Worm (Caenorhabditis elegans) whole organism, L4 larva: ENCODE results near the gene rabx-5.

Source experiments
- D1046.2 ChIP-seq: fragments of 200-800 bp; sonication (Bioruptor generic); IDR thresholded peaks from 2 replicates; pipeline ENCODE4 v1.3.6; 2022; ENCODE audit warnings: missing genetic modification characterization, missing compliant biosample characterization
- F26F4.8 ChIP-seq: fragments of 200-800 bp; sonication (Bioruptor generic); conservative IDR thresholded peaks from 2 replicates; pipeline ENCODE4 v1.3.6; 2022; ENCODE audit warnings: missing genetic modification characterization, missing compliant biosample characterization
- F44E2.7 ChIP-seq: fragments of 200-800 bp; sonication (Bioruptor generic); IDR thresholded peaks from 2 replicates; pipeline ENCODE4 v2.1.2; 2022; ENCODE audit warnings: missing genetic modification characterization, missing compliant biosample characterization
- Y5F2A.4 ChIP-seq: fragments of 200-800 bp; sonication (Bioruptor generic); optimal IDR thresholded peaks from 2 replicates; lab custom pipeline; 2018; ENCODE audit warnings: mild to moderate bottlenecking, missing genetic modification characterization, missing compliant biosample characterization
- Y75B8A.6 ChIP-seq: fragments of 200-800 bp; sonication (Bioruptor generic); IDR thresholded peaks from 2 replicates; pipeline ENCODE4 v1.3.6; 2022; ENCODE audit warnings: missing genetic modification reagents, missing genetic modification characterization, missing compliant biosample characterization
- ZK337.2 ChIP-seq: fragments of 200-800 bp; sonication (Bioruptor generic); IDR thresholded peaks from 2 replicates; pipeline ENCODE4 v1.3.6; 2022; ENCODE audit warnings: missing genetic modification reagents, missing genetic modification characterization, missing compliant biosample characterization
- aha-1 ChIP-seq: fragments of 150-350 bp; peaks from one replicate; lab custom pipeline; 2014; ENCODE audit warnings: missing biosample characterization, missing genetic modification characterization
- ceh-44 ChIP-seq: fragments of 200-800 bp; sonication (Bioruptor generic); IDR thresholded peaks from 2 replicates; pipeline ENCODE4 v1.3.6; 2022; ENCODE audit warnings: missing genetic modification reagents, missing genetic modification characterization, missing compliant biosample characterization
- ceh-82 ChIP-seq: sonication (generic microtip); optimal IDR thresholded peaks from 2 replicates; lab custom pipeline; 2017; ENCODE audit warnings: missing biosample characterization, missing genetic modification characterization
- ctbp-1 ChIP-seq: fragments of 200-800 bp; sonication (Bioruptor generic); IDR thresholded peaks from 2 replicates; pipeline ENCODE4 v1.3.6; 2022; ENCODE audit warnings: missing genetic modification reagents, missing genetic modification characterization, missing compliant biosample characterization
- daf-19 ChIP-seq: fragments of 200-800 bp; sonication (Bioruptor generic); conservative IDR thresholded peaks from 2 replicates; pipeline ENCODE4 v1.3.6; 2022; ENCODE audit warnings: missing genetic modification characterization, missing compliant biosample characterization
- dmd-6 ChIP-seq: fragments of 200-800 bp; sonication (Bioruptor generic); IDR thresholded peaks from 2 replicates; pipeline ENCODE4 v1.3.6; 2022; ENCODE audit warnings: missing genetic modification reagents, missing genetic modification characterization, missing compliant biosample characterization
- dmd-8 ChIP-seq: fragments of 200-800 bp; sonication (Bioruptor generic); IDR thresholded peaks from 2 replicates; pipeline ENCODE4 v1.3.6; 2022; ENCODE audit warnings: missing genetic modification characterization, missing compliant biosample characterization
- dve-1 ChIP-seq: sonication (generic microtip); optimal IDR thresholded peaks from 2 replicates; lab custom pipeline; 2017; ENCODE audit warnings: antibody characterized with exemption, mild to moderate bottlenecking, missing genetic modification characterization, missing compliant biosample characterization; ENCODE audit not compliant: insufficient read depth
- fos-1 ChIP-seq: fragments of 150-350 bp; optimal IDR thresholded peaks from 2 replicates; lab custom pipeline; 2014; ENCODE audit warnings: missing biosample characterization, missing genetic modification characterization
- hlh-11 ChIP-seq: fragments of 200-800 bp; sonication (Bioruptor generic); optimal IDR thresholded peaks from 2 replicates; lab custom pipeline; 2018; ENCODE audit warnings: mild to moderate bottlenecking, missing genetic modification characterization, missing compliant biosample characterization
- jun-1 ChIP-seq: fragments of 150-350 bp; optimal IDR thresholded peaks from 2 replicates; lab custom pipeline; 2014; ENCODE audit warnings: missing biosample characterization, missing genetic modification reagents, missing genetic modification characterization
- lim-7 ChIP-seq: fragments of 200-800 bp; sonication (Bioruptor generic); IDR thresholded peaks from 2 replicates; pipeline ENCODE4 v1.3.6; 2022; ENCODE audit warnings: missing genetic modification characterization, missing compliant biosample characterization
- lin-1 ChIP-seq: fragments of 200-800 bp; sonication (Bioruptor generic); IDR thresholded peaks from 2 replicates; pipeline ENCODE4 v1.3.6; 2022; ENCODE audit warnings: missing genetic modification reagents, missing genetic modification characterization, missing compliant biosample characterization
- lin-38 ChIP-seq: fragments of 200-800 bp; sonication (Bioruptor generic); IDR thresholded peaks from 2 replicates; pipeline ENCODE4 v1.3.6; 2022; ENCODE audit warnings: missing genetic modification reagents, missing genetic modification characterization, missing compliant biosample characterization
- lsy-2 ChIP-seq, 2 experiments: fragments of 150-350 bp in 1 of 2; sonication (generic microtip) in 1 of 2; optimal IDR thresholded peaks; 2 replicates each; lab custom pipeline; 2014 to 2017; ENCODE audit warnings: missing biosample characterization in 2 of 2, missing genetic modification characterization in 2 of 2
- mes-2 ChIP-seq: sonication (generic microtip); optimal IDR thresholded peaks from 2 replicates; lab custom pipeline; 2016; ENCODE audit warnings: missing genotype, mild to moderate bottlenecking, missing genetic modification characterization, missing compliant biosample characterization; ENCODE audit not compliant: poor library complexity, severe bottlenecking
- nhr-11 ChIP-seq: fragments of 150-350 bp; optimal IDR thresholded peaks from 2 replicates; lab custom pipeline; 2014; ENCODE audit warnings: missing biosample characterization, missing genetic modification characterization
- nhr-25 ChIP-seq: sonication (generic microtip); optimal IDR thresholded peaks from 2 replicates; lab custom pipeline; 2017; ENCODE audit warnings: missing genetic modification characterization, mild to moderate bottlenecking, missing compliant biosample characterization, antibody characterized with exemption, moderate library complexity, borderline replicate concordance; ENCODE audit not compliant: insufficient read depth
- pha-4 ChIP-seq, 2 experiments: fragments of 150-350 bp in 1 of 2; fragments of 200-800 bp in 1 of 2; sonication (Bioruptor generic) in 1 of 2; IDR thresholded peaks in 1 of 2; optimal IDR thresholded peaks in 1 of 2; 2 replicates each; pipeline versions ENCODE4 v1.3.6 to Lab custom; 2014 to 2022; ENCODE audit warnings: missing genetic modification characterization in 2 of 2, missing genetic modification reagents in 2 of 2, missing biosample characterization in 1 of 2, missing compliant biosample characterization in 1 of 2
- php-3 ChIP-seq: fragments of 200-800 bp; sonication (Bioruptor generic); IDR thresholded peaks from 2 replicates; pipeline ENCODE4 v1.3.6; 2022; ENCODE audit warnings: missing genetic modification reagents, missing genetic modification characterization, missing compliant biosample characterization
- rbr-2 ChIP-seq: sonication (generic microtip); optimal IDR thresholded peaks from 2 replicates; lab custom pipeline; 2016; ENCODE audit warnings: missing genotype, missing genetic modification characterization, missing compliant biosample characterization
- snpc-4 ChIP-seq: fragments of 150-350 bp; optimal IDR thresholded peaks from 2 replicates; lab custom pipeline; 2014; ENCODE audit warnings: missing biosample characterization, missing genetic modification characterization
- spr-3 ChIP-seq: fragments of 200-800 bp; sonication (Bioruptor generic); optimal IDR thresholded peaks from 2 replicates; lab custom pipeline; 2018; ENCODE audit warnings: mild to moderate bottlenecking, missing genetic modification characterization, missing compliant biosample characterization
- tra-1 ChIP-seq: fragments of 200-800 bp; sonication (Bioruptor generic); IDR thresholded peaks from 2 replicates; pipeline ENCODE4 v1.3.6; 2022; ENCODE audit warnings: missing genetic modification reagents, missing genetic modification characterization, missing compliant biosample characterization
- unc-130 ChIP-seq: sonication (generic microtip); optimal IDR thresholded peaks from 2 replicates; lab custom pipeline; 2016; ENCODE audit warnings: missing genetic modification reagents, missing genetic modification characterization, missing compliant biosample characterization
- unc-62 ChIP-seq, 3 experiments: fragments of 150-350 bp in 1 of 3; sonication (generic microtip); optimal IDR thresholded peaks in 2 of 3; peaks in 1 of 3; 1 replicate in 1 of 3; 2 replicates in 2 of 3; lab custom pipeline; 2014 to 2017; ENCODE audit warnings: missing biosample characterization in 3 of 3, missing genetic modification characterization in 3 of 3, missing genetic modification reagents in 3 of 3, missing genotype in 1 of 3
- zip-2 ChIP-seq: fragments of 150-350 bp; optimal IDR thresholded peaks from 2 replicates; lab custom pipeline; 2014; ENCODE audit warnings: missing biosample characterization, missing genetic modification characterization
- ztf-7 ChIP-seq: fragments of 150-350 bp; optimal IDR thresholded peaks from 2 replicates; lab custom pipeline; 2014; ENCODE audit warnings: missing biosample characterization, missing genetic modification characterization

Gene rabx-5

DNA sequence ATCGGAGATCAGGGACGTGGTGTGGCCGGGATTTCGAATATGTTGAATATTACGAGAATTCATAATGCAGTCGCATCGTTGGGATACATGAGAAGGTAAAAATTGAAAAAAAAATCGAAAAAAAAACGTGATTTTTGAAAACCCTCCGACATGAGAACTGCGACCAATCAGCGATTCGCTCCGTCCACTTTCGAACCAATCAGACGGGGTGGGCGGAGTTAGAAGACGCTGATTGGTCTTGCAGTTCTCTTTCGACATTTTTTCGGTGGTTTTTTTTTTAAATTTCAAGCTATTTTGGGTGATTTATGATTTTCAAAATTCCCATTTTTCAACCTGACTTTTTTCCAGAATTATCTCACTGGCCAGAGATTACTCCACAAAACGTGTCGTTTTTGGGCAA, 35.9 kb upstream of the rabx-5 start:
- TF ChIP-seq ZK337.2 (GFP tag; lab: Robert Waterston, UW), result no peak
- TF ChIP-seq dmd-8 (GFP tag; lab: Robert Waterston, UW), result no peak
- no peak for TF ChIP-seq hlh-11 (tag; lab: Kevin White, UChicago)
- no peak for TF ChIP-seq lin-1 (GFP tag; lab: Robert Waterston, UW)
- no peak for TF ChIP-seq Y5F2A.4 (GFP tag; lab: Kevin White, UChicago)
- TF ChIP-seq lsy-2 (tag; optimal IDR thresholded peaks at IDR 0.05; lab: Kevin White, UChicago), result no peak
- no peak for TF ChIP-seq lim-7 (GFP tag; lab: Robert Waterston, UW)
- no peak for TF ChIP-seq zip-2 (tag; lab: Kevin White, UChicago)
- TF ChIP-seq, all 104 proteins: peak for 0

DNA sequence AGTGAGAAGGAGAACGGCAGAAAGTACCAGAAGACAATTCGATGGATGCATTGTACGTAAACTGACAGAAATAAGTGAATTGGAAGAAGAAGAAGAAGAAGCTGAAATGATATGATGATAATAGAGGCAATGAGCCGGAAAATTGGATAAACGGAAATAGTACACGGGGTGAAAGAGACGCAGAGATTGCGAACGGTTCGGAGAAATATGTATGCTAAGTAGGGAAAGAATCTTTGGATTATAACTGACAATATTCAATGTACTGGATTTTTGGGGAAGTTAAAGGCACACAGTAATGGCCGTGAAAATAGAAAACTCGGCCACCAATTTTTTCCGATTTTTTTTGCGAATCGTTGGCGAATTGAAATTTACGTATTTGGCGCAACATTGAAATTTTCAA, 29.8 kb upstream of the rabx-5 start, which contains the start of gene Y45F3A.4:
Y45F3A.4 (minus strand) TSS at position 101 of the 400 bp plus-strand sequence.
- TF ChIP-seq tra-1 (GFP tag; lab: Robert Waterston, UW) (0 out of 2 replicates have a peak, but pooled peaks have one; percentile 8), dmd-6 (no peak)
- TF ChIP-seq, all 104 proteins: peak for 1

ce11 chrIII:10576316-10576715, 28.8 kb upstream of the rabx-5 start:
- 0 out of 2 replicates have a peak, but pooled peaks have one; percentile 24 for TF ChIP-seq lin-38 (GFP tag; lab: Robert Waterston, UW)

DNA sequence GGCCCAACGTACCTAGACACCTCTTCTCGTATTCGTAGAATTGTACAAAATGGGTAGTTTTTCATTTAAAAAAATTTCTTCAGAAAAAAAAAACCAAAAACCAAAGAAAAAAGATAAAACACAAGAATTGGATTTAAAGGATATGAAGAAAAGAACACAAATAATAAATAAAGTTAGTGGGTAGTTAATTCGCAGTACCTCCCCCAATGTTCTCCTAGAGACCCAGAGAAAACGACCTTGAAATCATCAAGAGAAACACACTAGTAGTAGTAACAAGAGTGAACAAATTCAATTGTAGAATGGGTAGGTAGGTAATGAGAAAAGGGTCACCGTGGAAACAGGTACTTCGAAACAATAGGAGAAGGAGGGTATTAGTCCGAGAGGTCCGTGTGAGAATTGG, 27.4 kb upstream of the rabx-5 start:
- TF ChIP-seq unc-62 (GFP tag; optimal IDR thresholded peaks at IDR 0.05 in 1 of 2; lab: Kevin White, UChicago) (peak in 1 of 2 experiments; percentile 72), unc-62 (tag; optimal IDR thresholded peaks at IDR 0.05; lab: Kevin White, UChicago) (no peak), php-3 (no peak), ceh-82 (tag; lab: Kevin White, UChicago) (no peak)

DNA sequence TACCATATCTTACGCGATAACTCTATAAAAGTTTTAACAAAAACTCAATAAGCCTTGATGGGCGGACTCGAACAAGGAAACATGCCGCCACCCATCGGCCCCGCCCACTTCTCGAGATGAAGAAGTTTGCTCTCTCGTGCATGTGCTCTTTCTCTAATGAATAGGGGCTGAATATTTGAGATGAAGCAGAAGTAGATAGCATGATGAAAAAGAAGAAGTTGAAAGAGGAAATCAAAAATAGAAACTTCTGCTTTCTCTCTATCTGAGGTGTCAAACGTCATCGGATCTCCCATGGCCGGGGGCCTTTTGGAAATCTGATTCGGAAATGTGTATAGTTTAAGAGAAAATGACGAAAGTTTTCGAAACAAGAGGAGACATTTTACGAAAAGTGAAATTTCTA, 26.3 kb upstream of the rabx-5 start:
- TF ChIP-seq ceh-44 (GFP tag; lab: Robert Waterston, UW) (no peak), unc-130 (GFP tag; lab: Kevin White, UChicago) (no peak)

- peak; percentile 71 for TF ChIP-seq aha-1
- no peak for TF ChIP-seq jun-1 (tag; lab: Kevin White, UChicago)
- TF ChIP-seq, all 104 proteins: peak for 1
These were observed 24.9 kb upstream of the rabx-5 start for ce11 chrIII:10580206-10580605.

- no peak for TF ChIP-seq nhr-11 (tag; lab: Kevin White, UChicago)
- 0 out of 2 replicates have a peak, but pooled peaks have one; percentile 37 for TF ChIP-seq ctbp-1 (GFP tag; lab: Robert Waterston, UW)
These were observed 21.7 kb upstream of the rabx-5 start for ce11 chrIII:10583483-10583882.

- TF ChIP-seq unc-62 (GFP tag; optimal IDR thresholded peaks at IDR 0.05 in 1 of 2; lab: Kevin White, UChicago) (no peak), unc-62 (tag; optimal IDR thresholded peaks at IDR 0.05; lab: Kevin White, UChicago) (no peak), snpc-4 (tag; lab: Kevin White, UChicago) (no peak), mes-2 (tag; lab: Kevin White, UChicago) (no peak), pha-4 (GFP tag; IDR thresholded peaks at IDR 0.05; lab: Robert Waterston, UW) (no peak), pha-4 (tag; optimal IDR thresholded peaks at IDR 0.05; lab: Kevin White, UChicago) (no peak), daf-19 (GFP tag; lab: Robert Waterston, UW) (no peak), Y75B8A.6 (no peak), dve-1 (tag; lab: Kevin White, UChicago) (no peak), F44E2.7 (no peak), dmd-8 (GFP tag; lab: Robert Waterston, UW) (no peak), D1046.2 (GFP tag; lab: Robert Waterston, UW) (no peak), fos-1 (no peak), nhr-25 (tag; lab: Kevin White, UChicago) (no peak), rbr-2 (tag; lab: Kevin White, UChicago) (no peak), ztf-7 (no peak), spr-3 (GFP tag; lab: Kevin White, UChicago) (no peak), F26F4.8 (GFP tag; lab: Robert Waterston, UW) (no peak)
These were observed 18.9 kb upstream of the rabx-5 start, which contains the start of gene Y45F3A.5 for ce11 chrIII:10586243-10586642. Gene Y45F3A.5, minus strand, starts transcription at chrIII:10586343.
